Worm (Caenorhabditis elegans) whole organism, young adult: Measurements from ENCODE around the gene tctn-1.
A peak's percentile ranks its signal among the peaks of the same experiment; 100 is the strongest.

ENCODE experiments used
- B0035.1 ChIP-seq: sonication (generic microtip); optimal IDR thresholded peaks from 2 replicates; lab custom pipeline; 2016; ENCODE audit warnings: missing genetic modification characterization, mild to moderate bottlenecking, missing compliant biosample characterization, missing genotype, missing genetic modification reagents
- D2030.7 ChIP-seq: fragments of 200-800 bp; sonication (Bioruptor generic); IDR thresholded peaks from 2 replicates; pipeline ENCODE4 v1.3.6; 2022; ENCODE audit warnings: missing genetic modification reagents, missing genetic modification characterization, missing compliant biosample characterization
- F10E7.11 ChIP-seq: sonication (generic microtip); optimal IDR thresholded peaks from 2 replicates; lab custom pipeline; 2017; ENCODE audit warnings: mild to moderate bottlenecking, missing genetic modification characterization, moderate library complexity, missing compliant biosample characterization
- F23B12.7 ChIP-seq: sonication (generic microtip); optimal IDR thresholded peaks from 2 replicates; lab custom pipeline; 2017; ENCODE audit warnings: missing genetic modification characterization, mild to moderate bottlenecking, missing compliant biosample characterization, antibody characterized with exemption, moderate library complexity; ENCODE audit not compliant: insufficient read depth
- F37B4.10 ChIP-seq: fragments of 200-800 bp; sonication (Bioruptor generic); IDR thresholded peaks from 2 replicates; pipeline ENCODE4 v1.3.6; 2022; ENCODE audit warnings: missing genetic modification characterization, missing compliant biosample characterization
- F49E8.2 ChIP-seq: sonication (generic microtip); optimal IDR thresholded peaks from 3 replicates; lab custom pipeline; 2017; ENCODE audit warnings: missing genetic modification characterization, mild to moderate bottlenecking, missing compliant biosample characterization, antibody characterized with exemption, moderate library complexity; ENCODE audit not compliant: insufficient read depth
- F57C9.4 ChIP-seq: sonication (generic microtip); optimal IDR thresholded peaks from 2 replicates; lab custom pipeline; 2017; ENCODE audit warnings: mild to moderate bottlenecking, missing genetic modification characterization, missing compliant biosample characterization
- K11D2.4 ChIP-seq: fragments of 200-800 bp; sonication (Bioruptor generic); IDR thresholded peaks from 2 replicates; pipeline ENCODE4 v1.3.6; 2022; ENCODE audit warnings: missing genetic modification reagents, missing genetic modification characterization, missing compliant biosample characterization
- K12H6.12 ChIP-seq: fragments of 200-800 bp; sonication (Bioruptor generic); optimal IDR thresholded peaks from 2 replicates; lab custom pipeline; 2018; ENCODE audit warnings: mild to moderate bottlenecking, missing genetic modification characterization, missing compliant biosample characterization
- ZK185.1 ChIP-seq: sonication (generic microtip); optimal IDR thresholded peaks from 2 replicates; lab custom pipeline; 2016; ENCODE audit warnings: mild to moderate bottlenecking, missing genetic modification characterization, missing compliant biosample characterization; ENCODE audit not compliant: poor library complexity, severe bottlenecking
- akir-1 ChIP-seq: fragments of 200-800 bp; sonication (Bioruptor generic); optimal IDR thresholded peaks from 2 replicates; lab custom pipeline; 2018; ENCODE audit warnings: mild to moderate bottlenecking, missing genetic modification characterization, moderate library complexity, missing compliant biosample characterization
- ama-1 ChIP-seq, 3 experiments: fragments of 150-350 bp in 1 of 3; sonication (generic microtip) in 2 of 3; optimal IDR thresholded peaks; 2 replicates each; lab custom pipeline; 2014 to 2018; ENCODE audit warnings: missing biosample characterization in 2 of 3, missing genetic modification characterization in 2 of 3, missing genetic modification reagents in 2 of 3
- aptf-2 ChIP-seq: fragments of 200-800 bp; sonication (Bioruptor generic); conservative IDR thresholded peaks from 2 replicates; pipeline ENCODE4 v1.3.6; 2022; ENCODE audit warnings: missing genetic modification reagents, missing genetic modification characterization, missing compliant biosample characterization
- atf-7 ChIP-seq: sonication (generic microtip); optimal IDR thresholded peaks from 2 replicates; lab custom pipeline; 2017; ENCODE audit warnings: mild to moderate bottlenecking, missing genetic modification characterization, missing compliant biosample characterization
- attf-3 ChIP-seq: fragments of 200-800 bp; sonication (Bioruptor generic); conservative IDR thresholded peaks from 2 replicates; pipeline ENCODE4 v1.3.6; 2022; ENCODE audit warnings: missing genetic modification reagents, missing genetic modification characterization, missing compliant biosample characterization
- attf-5 ChIP-seq: fragments of 200-800 bp; sonication (Bioruptor generic); optimal IDR thresholded peaks from 2 replicates; lab custom pipeline; 2018; ENCODE audit warnings: mild to moderate bottlenecking, missing genetic modification characterization, missing compliant biosample characterization
- bed-1 ChIP-seq: fragments of 200-800 bp; sonication (Bioruptor generic); IDR thresholded peaks from 2 replicates; pipeline ENCODE4 v1.3.6; 2022; ENCODE audit warnings: missing genetic modification reagents, missing genetic modification characterization, missing compliant biosample characterization
- ccch-3 ChIP-seq: fragments of 200-800 bp; sonication (Bioruptor generic); optimal IDR thresholded peaks from 2 replicates; lab custom pipeline; 2018; ENCODE audit warnings: mild to moderate bottlenecking, missing genetic modification characterization, missing compliant biosample characterization
- ceh-100 ChIP-seq: fragments of 200-800 bp; sonication (Bioruptor generic); IDR thresholded peaks from 2 replicates; pipeline ENCODE4 v1.3.6; 2022; ENCODE audit warnings: missing genetic modification reagents, missing genetic modification characterization, missing compliant biosample characterization
- ceh-27 ChIP-seq: fragments of 200-800 bp; sonication (Bioruptor generic); optimal IDR thresholded peaks from 2 replicates; lab custom pipeline; 2018; ENCODE audit warnings: mild to moderate bottlenecking, missing genetic modification characterization, moderate library complexity, missing compliant biosample characterization
- die-1 ChIP-seq: sonication (generic microtip); optimal IDR thresholded peaks from 2 replicates; lab custom pipeline; 2016; ENCODE audit warnings: missing genotype, mild to moderate bottlenecking, missing genetic modification characterization, missing compliant biosample characterization
- dox-1 ChIP-seq: fragments of 200-800 bp; sonication (Bioruptor generic); IDR thresholded peaks from 2 replicates; pipeline ENCODE4 v1.3.6; 2022; ENCODE audit warnings: missing genetic modification reagents, missing genetic modification characterization, missing compliant biosample characterization
- dpff-1 ChIP-seq: sonication (generic microtip); optimal IDR thresholded peaks from 2 replicates; lab custom pipeline; 2017; ENCODE audit warnings: mild to moderate bottlenecking, missing genetic modification characterization, missing compliant biosample characterization
- efl-1 ChIP-seq: fragments of 150-350 bp; optimal IDR thresholded peaks from 2 replicates; lab custom pipeline; 2014; ENCODE audit warnings: missing biosample characterization, missing genetic modification reagents, missing genetic modification characterization
- egrh-3 ChIP-seq: fragments of 200-800 bp; sonication (Bioruptor generic); IDR thresholded peaks from 2 replicates; pipeline ENCODE4 v1.3.6; 2022; ENCODE audit warnings: missing genetic modification reagents, missing genetic modification characterization, missing compliant biosample characterization
- gei-17 ChIP-seq: fragments of 200-800 bp; sonication (Bioruptor generic); optimal IDR thresholded peaks from 2 replicates; lab custom pipeline; 2018; ENCODE audit warnings: mild to moderate bottlenecking, missing genetic modification characterization, missing compliant biosample characterization
- hlh-12 ChIP-seq: sonication (generic microtip); optimal IDR thresholded peaks from 2 replicates; lab custom pipeline; 2016; ENCODE audit warnings: missing genetic modification characterization, missing compliant biosample characterization
- hmg-1.2 ChIP-seq: fragments of 200-800 bp; sonication (Bioruptor generic); IDR thresholded peaks from 2 replicates; pipeline ENCODE4 v1.3.6; 2022; ENCODE audit warnings: missing genetic modification reagents, missing genetic modification characterization, missing compliant biosample characterization
- lin-40 ChIP-seq: sonication (generic microtip); optimal IDR thresholded peaks from 2 replicates; lab custom pipeline; 2016; ENCODE audit warnings: missing genetic modification characterization, mild to moderate bottlenecking, missing compliant biosample characterization, missing genotype, missing genetic modification reagents
- lir-1 ChIP-seq: fragments of 200-800 bp; sonication (Bioruptor generic); conservative IDR thresholded peaks from 2 replicates; pipeline ENCODE4 v1.3.6; 2022; ENCODE audit warnings: missing genetic modification reagents, missing genetic modification characterization, missing compliant biosample characterization
- madf-10 ChIP-seq: sonication (generic microtip); optimal IDR thresholded peaks from 2 replicates; lab custom pipeline; 2016; ENCODE audit warnings: mild to moderate bottlenecking, missing genetic modification characterization, missing compliant biosample characterization
- madf-8 ChIP-seq: fragments of 200-800 bp; sonication (Bioruptor generic); conservative IDR thresholded peaks from 2 replicates; pipeline ENCODE4 v1.3.6; 2022; ENCODE audit warnings: missing genetic modification reagents, missing genetic modification characterization, missing compliant biosample characterization
- nfya-1 ChIP-seq: sonication (generic microtip); optimal IDR thresholded peaks from 2 replicates; lab custom pipeline; 2017; ENCODE audit warnings: antibody characterized with exemption, missing compliant biosample characterization, missing genetic modification characterization, borderline replicate concordance; ENCODE audit not compliant: insufficient read depth
- nfya-2 ChIP-seq: fragments of 200-800 bp; sonication (Bioruptor generic); IDR thresholded peaks from 2 replicates; pipeline ENCODE4 v1.3.6; 2022; ENCODE audit warnings: missing genetic modification reagents, missing genetic modification characterization, missing compliant biosample characterization
- nfyb-1 ChIP-seq: fragments of 200-800 bp; sonication (Bioruptor generic); IDR thresholded peaks from 2 replicates; pipeline ENCODE4 v1.3.6; 2022; ENCODE audit warnings: missing genetic modification reagents, missing genetic modification characterization, missing compliant biosample characterization
- pha-4 ChIP-seq: fragments of 150-350 bp; sonication (generic microtip); optimal IDR thresholded peaks from 2 replicates; lab custom pipeline; 2014; ENCODE audit warnings: missing biosample characterization, missing genetic modification reagents, missing genetic modification characterization
- repo-1 ChIP-seq: sonication (generic microtip); optimal IDR thresholded peaks from 2 replicates; lab custom pipeline; 2017; ENCODE audit warnings: mild to moderate bottlenecking, missing genetic modification characterization, missing compliant biosample characterization
- rpc-1 ChIP-seq, 2 experiments: fragments of 150-350 bp in 1 of 2; sonication (generic microtip) in 1 of 2; optimal IDR thresholded peaks; 2 replicates each; lab custom pipeline; 2014 to 2018; ENCODE audit warnings: missing biosample characterization in 1 of 2, missing genetic modification characterization in 1 of 2, missing genetic modification reagents in 1 of 2, missing genotype in 1 of 2
- snpc-1.1 ChIP-seq: sonication (generic microtip); optimal IDR thresholded peaks from 2 replicates; lab custom pipeline; 2017; ENCODE audit warnings: missing genetic modification characterization, mild to moderate bottlenecking, missing compliant biosample characterization, antibody characterized with exemption, moderate library complexity, missing genotype, missing genetic modification reagents; ENCODE audit not compliant: insufficient read depth
- snpc-1.3 ChIP-seq: sonication (generic microtip); optimal IDR thresholded peaks from 2 replicates; lab custom pipeline; 2017; ENCODE audit warnings: missing genetic modification characterization, mild to moderate bottlenecking, missing compliant biosample characterization, antibody characterized with exemption, moderate library complexity, missing genotype, missing genetic modification reagents; ENCODE audit not compliant: insufficient read depth
- snpc-3.4 ChIP-seq: sonication (generic microtip); optimal IDR thresholded peaks from 2 replicates; lab custom pipeline; 2017; ENCODE audit warnings: missing genetic modification characterization, mild to moderate bottlenecking, missing compliant biosample characterization, antibody characterized with exemption, moderate library complexity, missing genotype, missing genetic modification reagents
- somi-1 ChIP-seq: fragments of 200-800 bp; sonication (Bioruptor generic); optimal IDR thresholded peaks from 2 replicates; lab custom pipeline; 2018; ENCODE audit warnings: mild to moderate bottlenecking, missing genetic modification characterization, missing compliant biosample characterization
- sptf-2 ChIP-seq: fragments of 200-800 bp; sonication (Bioruptor generic); optimal IDR thresholded peaks from 2 replicates; lab custom pipeline; 2018; ENCODE audit warnings: mild to moderate bottlenecking, missing genetic modification characterization, missing compliant biosample characterization
- tbx-9 ChIP-seq: sonication (generic microtip); optimal IDR thresholded peaks from 2 replicates; lab custom pipeline; 2016; ENCODE audit warnings: borderline replicate concordance, missing genetic modification characterization, inconsistent platforms, missing compliant biosample characterization
- tlf-1 ChIP-seq: fragments of 200-800 bp; sonication (Bioruptor generic); optimal IDR thresholded peaks from 2 replicates; lab custom pipeline; 2018; ENCODE audit warnings: mild to moderate bottlenecking, missing genetic modification characterization, missing compliant biosample characterization
- ztf-3 ChIP-seq: fragments of 200-800 bp; sonication (Bioruptor generic); optimal IDR thresholded peaks from 2 replicates; lab custom pipeline; 2018; ENCODE audit warnings: mild to moderate bottlenecking, missing genetic modification characterization, missing compliant biosample characterization
- ztf-6 ChIP-seq: fragments of 200-800 bp; sonication (Bioruptor generic); IDR thresholded peaks from 2 replicates; pipeline ENCODE4 v1.3.6; 2022; ENCODE audit warnings: missing genetic modification reagents, missing genetic modification characterization, missing compliant biosample characterization

tctn-1 gene

DNA sequence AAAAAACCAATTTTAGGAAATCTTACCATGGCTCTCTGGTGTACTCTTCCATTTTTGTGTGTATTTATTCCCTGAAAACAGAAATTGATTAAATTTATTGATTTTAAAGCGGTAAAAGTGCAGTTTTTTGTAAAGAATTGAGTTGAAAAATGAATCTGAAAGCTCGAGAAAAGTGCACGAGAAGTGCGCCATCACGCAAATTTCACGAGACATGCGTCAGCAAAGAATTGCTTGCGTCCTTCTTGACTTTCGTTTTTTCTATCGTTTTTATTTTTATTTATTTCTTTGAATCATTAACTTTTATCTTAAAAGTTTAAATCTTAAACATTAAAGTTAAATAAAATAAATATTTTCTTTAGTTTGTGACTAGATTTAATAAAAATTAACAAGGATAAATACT, 2.2 kb downstream of the tctn-1 start, which contains the start of gene timm-17B.1 (continued):
- peak; percentile 17 for TF ChIP-seq attf-5
- no peak for TF ChIP-seq repo-1 (tag; lab: Kevin White, UChicago)
- no peak for TF ChIP-seq lir-1 (GFP tag; lab: Robert Waterston, UW)
- no peak for TF ChIP-seq akir-1 (GFP tag; lab: Kevin White, UChicago)
- TF ChIP-seq B0035.1 (tag; lab: Kevin White, UChicago), result no peak
- TF ChIP-seq die-1, result no peak
- TF ChIP-seq K11D2.4 (GFP tag; lab: Robert Waterston, UW), result no peak
- no peak for TF ChIP-seq F37B4.10
- no peak for TF ChIP-seq egrh-3 (GFP tag; lab: Robert Waterston, UW)
- no peak for TF ChIP-seq hlh-12 (tag; lab: Kevin White, UChicago)
- no peak for TF ChIP-seq D2030.7 (GFP tag; lab: Robert Waterston, UW)
- no peak for TF ChIP-seq sptf-2 (GFP tag; lab: Kevin White, UChicago)
- TF ChIP-seq madf-10 (tag; lab: Kevin White, UChicago), result no peak
- peak; percentile 19 for TF ChIP-seq snpc-3.4 (tag; lab: Kevin White, UChicago)
- TF ChIP-seq snpc-1.1 (tag; lab: Kevin White, UChicago), result peak; percentile 58
- TF ChIP-seq nfya-2 (GFP tag; lab: Robert Waterston, UW), result no peak
- peak; percentile 68 for TF ChIP-seq dox-1
- peak; percentile 41 for TF ChIP-seq hmg-1.2 (GFP tag; lab: Robert Waterston, UW)
- peak; percentile 67 for TF ChIP-seq lin-40 (tag; lab: Kevin White, UChicago)
- TF ChIP-seq tbx-9 (tag; lab: Kevin White, UChicago), result no peak
- no peak for TF ChIP-seq rpc-1 (optimal IDR thresholded peaks at IDR 0.05; lab: Kevin White, UChicago)
- TF ChIP-seq rpc-1 (tag; optimal IDR thresholded peaks at IDR 0.05; lab: Kevin White, UChicago), result no peak
- TF ChIP-seq efl-1 (GFP tag; lab: Kevin White, UChicago), result no peak
- TF ChIP-seq nfyb-1 (GFP tag; lab: Robert Waterston, UW), result 0 out of 2 replicates have a peak, but pooled peaks have one; percentile 68
- no peak for TF ChIP-seq ztf-3 (GFP tag; lab: Kevin White, UChicago)
- no peak for TF ChIP-seq dpff-1
- TF ChIP-seq madf-8 (GFP tag; lab: Robert Waterston, UW), result peak; percentile 10; the same call in 1 of the 2 replicates
- TF ChIP-seq K12H6.12, result no peak
- no peak for TF ChIP-seq F49E8.2 (tag; lab: Kevin White, UChicago)
- no peak for TF ChIP-seq F10E7.11 (tag; lab: Kevin White, UChicago)
- TF ChIP-seq F23B12.7 (tag; lab: Kevin White, UChicago), result no peak
- TF ChIP-seq somi-1, result no peak
- TF ChIP-seq ceh-27 (GFP tag; lab: Kevin White, UChicago), result no peak
- TF ChIP-seq aptf-2 (GFP tag; lab: Robert Waterston, UW), result no peak
- no peak for TF ChIP-seq gei-17
- TF ChIP-seq bed-1 (GFP tag; lab: Robert Waterston, UW), result no peak
- TF ChIP-seq tlf-1 (GFP tag; lab: Kevin White, UChicago), result no peak
- no peak for TF ChIP-seq ztf-6 (GFP tag; lab: Robert Waterston, UW)
- TF ChIP-seq atf-7, result no peak
- no peak for TF ChIP-seq ama-1 (optimal IDR thresholded peaks at IDR 0.05; lab: Kevin White, UChicago)
- no peak for TF ChIP-seq ama-1 (GFP tag; optimal IDR thresholded peaks at IDR 0.05; lab: Kevin White, UChicago)
- TF ChIP-seq snpc-1.3 (tag; lab: Kevin White, UChicago), result no peak
- no peak for TF ChIP-seq pha-4 (tag; lab: Kevin White, UChicago)
- TF ChIP-seq nfya-1 (tag; lab: Kevin White, UChicago), result no peak
- TF ChIP-seq ccch-3, result no peak
- TF ChIP-seq attf-3 (GFP tag; lab: Robert Waterston, UW), result no peak
- peak; percentile 39; the same call in 1 of the 2 replicates for TF ChIP-seq ceh-100 (GFP tag; lab: Robert Waterston, UW)
- no peak for TF ChIP-seq F57C9.4 (tag; lab: Kevin White, UChicago)
- TF ChIP-seq ZK185.1, result peak; percentile 49
